Fruit fly (Drosophila melanogaster) whole organism, prepupa: ENCODE results near the gene fzr.

Source experiments
- CG11762 ChIP-seq: fragments of 200-800 bp; sonication (Bioruptor generic); optimal IDR thresholded peaks from 3 replicates; lab custom pipeline; 2016; ENCODE audit warnings: missing biosample characterization, missing genetic modification characterization; ENCODE audit not compliant: insufficient read depth
- CG16779 ChIP-seq: fragments of 200-800 bp; sonication (Bioruptor generic); optimal IDR thresholded peaks from 3 replicates; lab custom pipeline; 2017; ENCODE audit warnings: missing biosample characterization, mild to moderate bottlenecking, missing genetic modification characterization
- CG34406 ChIP-seq: fragments of 200-800 bp; sonication (Bioruptor generic); optimal IDR thresholded peaks from 3 replicates; lab custom pipeline; 2016; ENCODE audit warnings: missing biosample characterization, missing genetic modification characterization
- CG6854 ChIP-seq: fragments of 200-800 bp; sonication (Bioruptor generic); optimal IDR thresholded peaks from 2 replicates; lab custom pipeline; 2017; ENCODE audit warnings: missing biosample characterization, mild to moderate bottlenecking, missing genetic modification characterization
- Hr39 ChIP-seq: fragments of 200-800 bp; sonication (Bioruptor generic); optimal IDR thresholded peaks from 2 replicates; lab custom pipeline; 2016; ENCODE audit warnings: missing biosample characterization, missing genetic modification characterization
- Met ChIP-seq: fragments of 200-800 bp; sonication (Bioruptor generic); optimal IDR thresholded peaks from 3 replicates; lab custom pipeline; 2016; ENCODE audit warnings: missing biosample characterization, missing genetic modification characterization
- Smox ChIP-seq: fragments of 200-800 bp; sonication (Bioruptor generic); optimal IDR thresholded peaks from 3 replicates; lab custom pipeline; 2016; ENCODE audit warnings: missing biosample characterization, missing genetic modification characterization
- cyc ChIP-seq: fragments of 200-800 bp; sonication (Bioruptor generic); optimal IDR thresholded peaks from 3 replicates; lab custom pipeline; 2016; ENCODE audit warnings: missing biosample characterization, missing genetic modification characterization
- eg ChIP-seq: fragments of 200-800 bp; sonication (Bioruptor generic); IDR thresholded peaks from 3 replicates; pipeline ENCODE4 v1.3.6; 2022; ENCODE audit warnings: missing biosample characterization, missing genetic modification characterization
- topi ChIP-seq: fragments of 200-800 bp; sonication (Bioruptor generic); optimal IDR thresholded peaks from 3 replicates; lab custom pipeline; 2016; ENCODE audit warnings: missing biosample characterization, missing genetic modification characterization
- vri ChIP-seq: fragments of 200-800 bp; sonication (Bioruptor generic); optimal IDR thresholded peaks from 3 replicates; lab custom pipeline; 2016; ENCODE audit warnings: missing biosample characterization, mild to moderate bottlenecking, missing genetic modification characterization

DNA sequence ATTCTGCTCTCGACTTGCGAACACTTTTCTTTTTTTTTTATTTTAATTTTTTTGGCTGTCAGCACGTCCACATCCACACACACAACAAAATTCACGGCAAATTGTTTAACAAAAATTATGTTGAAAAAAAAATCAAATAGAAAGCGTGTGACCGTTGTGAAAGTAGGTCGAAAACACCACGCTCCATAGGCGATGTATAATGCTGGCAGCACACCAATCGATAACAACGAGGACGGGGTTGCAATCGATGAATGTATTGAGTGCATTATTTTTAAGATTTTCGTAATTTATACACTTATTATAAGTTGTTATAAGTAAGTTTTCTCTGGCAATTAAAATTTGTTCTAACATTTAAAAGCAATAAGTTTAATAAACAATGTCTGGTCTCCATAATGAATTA lies 7.4 kb upstream of the fzr start, which contains the start of gene Pp2C1:
- TF ChIP-seq eg (GFP tag; lab: Robert Waterston, UW) (no peak), CG6854 (GFP tag; lab: Kevin White, UChicago) (no peak), CG34406 (no peak), Smox (GFP tag; lab: Kevin White, UChicago) (no peak), Hr39 (GFP tag; lab: Kevin White, UChicago) (no peak), CG11762 (GFP tag; lab: Kevin White, UChicago) (no peak), vri (GFP tag; lab: Kevin White, UChicago) (no peak), cyc (GFP tag; lab: Kevin White, UChicago) (no peak), Met (GFP tag; lab: Kevin White, UChicago) (no peak), CG16779 (tag; lab: Kevin White, UChicago) (no peak), topi (GFP tag; lab: Kevin White, UChicago) (no peak)
